Fruit fly (Drosophila melanogaster): ENCODE results near the gene CG42494.

The CG42494 gene

dm6 chr3L:3184104-3184503, at the start of gene CG42494:
TSS of gene CG42494 (plus strand) at chr3L:3184404.
- no peak for TF ChIP-seq CG8478 (optimal IDR thresholded peaks at IDR 0.05)
- TF ChIP-seq CTCF (optimal IDR thresholded peaks at IDR 0.05): no peak

dm6 chr3L:3141411-3141810, 42.8 kb upstream of the CG42494 start:
- TF ChIP-seq CTCF (optimal IDR thresholded peaks at IDR 0.05) (no peak), CG8478 (optimal IDR thresholded peaks at IDR 0.05) (no peak)

dm6 chr3L:3142516-3143382, 41.5 kb upstream of the CG42494 start:
- TF ChIP-seq CTCF (optimal IDR thresholded peaks at IDR 0.05): no peak
- TF ChIP-seq CG8478 (optimal IDR thresholded peaks at IDR 0.05): no peak

dm6 chr3L:3143383-3143962, 40.7 kb upstream of the CG42494 start, which contains the start of the genes CG11537 and Alg2:
TSS of gene CG11537 (minus strand) at chr3L:3143457.
TSS of gene Alg2 (plus strand) at chr3L:3143808.
- TF ChIP-seq CTCF (optimal IDR thresholded peaks at IDR 0.05) (no peak), CG8478 (optimal IDR thresholded peaks at IDR 0.05) (no peak)

dm6 chr3L:3148125-3149059, 35.8 kb upstream of the CG42494 start, which contains the start of the genes Usp5 and BtbVII:
TSS of gene Usp5 (minus strand) at chr3L:3148358.
TSS of gene BtbVII (plus strand) at chr3L:3148646.
- TF ChIP-seq CG8478 (optimal IDR thresholded peaks at IDR 0.05) (no peak), CTCF (optimal IDR thresholded peaks at IDR 0.05) (no peak)

dm6 chr3L:3149060-3149872, 34.9 kb upstream of the CG42494 start:
- no peak for TF ChIP-seq CTCF (optimal IDR thresholded peaks at IDR 0.05)
- TF ChIP-seq CG8478 (optimal IDR thresholded peaks at IDR 0.05): no peak

dm6 chr3L:3150376-3150775, 33.8 kb upstream of the CG42494 start:
- TF ChIP-seq CG8478 (optimal IDR thresholded peaks at IDR 0.05): no peak
- no peak for TF ChIP-seq CTCF (optimal IDR thresholded peaks at IDR 0.05)

dm6 chr3L:3157651-3158050, 26.6 kb upstream of the CG42494 start:
- TF ChIP-seq CTCF (optimal IDR thresholded peaks at IDR 0.05) (peak; percentile 50 to 59), CG8478 (optimal IDR thresholded peaks at IDR 0.05) (no peak)

- TF ChIP-seq CTCF (optimal IDR thresholded peaks at IDR 0.05) (no peak), CG8478 (optimal IDR thresholded peaks at IDR 0.05) (no peak)
Observed at dm6 chr3L:3159309-3160194, 24.7 kb upstream of the CG42494 start, which contains the start of the genes ND-30 and CG15812. TSS of gene ND-30 (minus strand) at chr3L:3159578. TSS of gene CG15812 (plus strand) at chr3L:3159991.

dm6 chr3L:3161968-3162367, 22.2 kb upstream of the CG42494 start, which contains the start of gene rasp:
TSS of gene rasp (plus strand) at chr3L:3162180.
- TF ChIP-seq CTCF (optimal IDR thresholded peaks at IDR 0.05) (no peak), CG8478 (optimal IDR thresholded peaks at IDR 0.05) (no peak)

dm6 chr3L:3162584-3162983, 21.6 kb upstream of the CG42494 start:
- TF ChIP-seq CTCF (optimal IDR thresholded peaks at IDR 0.05): no peak
- no peak for TF ChIP-seq CG8478 (optimal IDR thresholded peaks at IDR 0.05)

- TF ChIP-seq CG8478 (optimal IDR thresholded peaks at IDR 0.05): no peak
- no peak for TF ChIP-seq CTCF (optimal IDR thresholded peaks at IDR 0.05)
Observed at dm6 chr3L:3164951-3165350, 19.3 kb upstream of the CG42494 start, which contains the start of gene CG32280. TSS of gene CG32280 (plus strand) at chr3L:3165181.

dm6 chr3L:3165399-3165798, 18.8 kb upstream of the CG42494 start:
- no peak for TF ChIP-seq CG8478 (optimal IDR thresholded peaks at IDR 0.05)
- no peak for TF ChIP-seq CTCF (optimal IDR thresholded peaks at IDR 0.05)

All from S2 (cell line).